Worm (Caenorhabditis elegans): ENCODE data around the gene C27D8.1.
"Not testable (repeated sequence)": the region's sequence is repeated elsewhere in the genome, so short reads cannot be mapped to it uniquely, and the experiment has no call there.

C27D8.1 gene

ce11 chrIV:12717531-12717930 lies at the start of gene C27D8.1:
Gene C27D8.1 (plus strand): TSS chrIV:12717831.
- TF ChIP-seq elt-2 (tag; optimal IDR thresholded peaks at IDR 0.05) (peak; percentile 30), tbx-2 (tag; optimal IDR thresholded peaks at IDR 0.05) (no peak), nhr-25 (tag; optimal IDR thresholded peaks at IDR 0.05) (no peak)

DNA sequence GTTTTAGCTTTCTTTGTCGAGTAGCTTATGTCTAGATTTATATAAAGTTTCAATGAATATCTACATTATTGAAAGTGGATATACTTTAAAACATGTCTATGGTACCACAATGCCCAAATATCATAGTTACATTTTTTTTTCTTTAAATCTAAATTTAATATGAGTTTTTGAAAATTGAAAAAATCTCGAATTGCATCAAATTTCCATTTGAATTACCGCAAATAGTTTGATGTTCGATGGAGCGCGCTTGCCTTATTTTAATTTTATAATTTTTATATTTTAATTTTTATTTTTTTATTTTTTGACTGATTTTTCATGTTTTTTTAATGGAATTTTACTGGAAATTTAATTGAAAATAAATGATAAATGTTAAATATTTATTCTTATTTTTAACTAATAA lies 42.9 kb upstream of the C27D8.1 start, which contains the start of gene T23B5.4:
Gene T23B5.4, plus strand, starts transcription at position 301 of the 400 bp plus-strand sequence.
- TF ChIP-seq ceh-16 (tag; optimal IDR thresholded peaks at IDR 0.05) (no peak), lin-15B (tag; optimal IDR thresholded peaks at IDR 0.05) (no peak), ZK546.5 (tag; optimal IDR thresholded peaks at IDR 0.05) (no peak), ztf-11 (tag; optimal IDR thresholded peaks at IDR 0.05) (no peak), lin-39 (tag; optimal IDR thresholded peaks at IDR 0.05) (no peak), aly-2 (tag; optimal IDR thresholded peaks at IDR 0.05) (no peak), nhr-76 (tag; optimal IDR thresholded peaks at IDR 0.05) (no peak), nhr-25 (tag; optimal IDR thresholded peaks at IDR 0.05) (no peak), pha-4 (tag; optimal IDR thresholded peaks at IDR 0.05) (no peak)

DNA sequence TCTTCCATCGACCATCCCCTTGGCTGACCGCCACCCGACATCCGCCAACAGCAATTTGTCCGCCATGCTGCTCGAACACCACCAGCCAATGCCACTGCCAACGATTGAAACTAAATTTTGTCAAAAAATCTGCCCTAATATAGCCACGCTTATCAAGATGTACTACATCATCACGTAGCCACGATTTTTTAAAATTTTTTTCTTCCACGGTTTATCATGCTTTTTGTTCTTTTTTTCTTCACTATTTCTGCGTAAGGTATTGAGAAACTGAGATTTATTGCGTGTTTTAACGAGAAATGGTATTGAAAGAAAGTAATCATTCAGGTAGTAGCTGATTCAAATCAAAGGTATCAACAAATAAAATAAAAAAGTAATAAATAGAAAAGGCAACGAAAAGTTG lies 40.5 kb upstream of the C27D8.1 start, which contains the start of gene T23B5.6:
Gene T23B5.6, minus strand, starts transcription at position 101 of the 400 bp plus-strand sequence.
- TF ChIP-seq fkh-10 (GFP tag; optimal IDR thresholded peaks at IDR 0.05); ama-1 (optimal IDR thresholded peaks at IDR 0.05); elt-3 (tag; optimal IDR thresholded peaks at IDR 0.05): not testable (repeated sequence)

- TF ChIP-seq fkh-10 (GFP tag; optimal IDR thresholded peaks at IDR 0.05) (no peak), nhr-23 (tag; optimal IDR thresholded peaks at IDR 0.05) (no peak), elt-3 (tag; optimal IDR thresholded peaks at IDR 0.05) (no peak), mml-1 (tag; optimal IDR thresholded peaks at IDR 0.05) (no peak), sea-2 (GFP tag; optimal IDR thresholded peaks at IDR 0.05) (no peak), jun-1 (tag; optimal IDR thresholded peaks at IDR 0.05) (no peak), lin-39 (tag; optimal IDR thresholded peaks at IDR 0.05) (peak; percentile 36), ceh-16 (tag; optimal IDR thresholded peaks at IDR 0.05) (no peak), mdl-1 (tag; optimal IDR thresholded peaks at IDR 0.05) (no peak), zag-1 (tag; optimal IDR thresholded peaks at IDR 0.05) (no peak), nhr-28 (tag; optimal IDR thresholded peaks at IDR 0.05) (no peak), nfya-1 (tag; optimal IDR thresholded peaks at IDR 0.05; ENCODE audit: insufficient read depth) (peak; percentile 36), pha-4 (tag; optimal IDR thresholded peaks at IDR 0.05) (no peak), hmg-11 (tag; optimal IDR thresholded peaks at IDR 0.05) (no peak), R02D3.7 (tag; optimal IDR thresholded peaks at IDR 0.05) (no peak), lin-15B (tag; optimal IDR thresholded peaks at IDR 0.05) (peak; percentile 54), daf-12 (tag; optimal IDR thresholded peaks at IDR 0.05) (no peak), snpc-4 (tag; optimal IDR thresholded peaks at IDR 0.05) (no peak)
Observed at ce11 chrIV:12684341-12684740, 33.3 kb upstream of the C27D8.1 start, which contains the start of gene prmt-9. Gene prmt-9 (minus strand): TSS chrIV:12684378.

- TF ChIP-seq nhr-23 (tag; optimal IDR thresholded peaks at IDR 0.05) (no peak), nhr-77 (tag; optimal IDR thresholded peaks at IDR 0.05) (no peak), sea-2 (GFP tag; optimal IDR thresholded peaks at IDR 0.05) (no peak), eor-1 (tag; optimal IDR thresholded peaks at IDR 0.05) (no peak), lin-15B (tag; optimal IDR thresholded peaks at IDR 0.05) (no peak), ztf-11 (tag; optimal IDR thresholded peaks at IDR 0.05) (no peak), daf-12 (tag; optimal IDR thresholded peaks at IDR 0.05) (no peak), lsy-12 (tag; optimal IDR thresholded peaks at IDR 0.05) (no peak), zag-1 (tag; optimal IDR thresholded peaks at IDR 0.05) (no peak), ceh-16 (tag; optimal IDR thresholded peaks at IDR 0.05) (no peak), nfya-1 (tag; optimal IDR thresholded peaks at IDR 0.05; ENCODE audit: insufficient read depth) (no peak), elt-3 (tag; optimal IDR thresholded peaks at IDR 0.05) (no peak), R02D3.7 (tag; optimal IDR thresholded peaks at IDR 0.05) (no peak), unc-39 (tag; optimal IDR thresholded peaks at IDR 0.05) (no peak)
Observed at ce11 chrIV:12684826-12685594, 32.6 kb upstream of the C27D8.1 start.

DNA sequence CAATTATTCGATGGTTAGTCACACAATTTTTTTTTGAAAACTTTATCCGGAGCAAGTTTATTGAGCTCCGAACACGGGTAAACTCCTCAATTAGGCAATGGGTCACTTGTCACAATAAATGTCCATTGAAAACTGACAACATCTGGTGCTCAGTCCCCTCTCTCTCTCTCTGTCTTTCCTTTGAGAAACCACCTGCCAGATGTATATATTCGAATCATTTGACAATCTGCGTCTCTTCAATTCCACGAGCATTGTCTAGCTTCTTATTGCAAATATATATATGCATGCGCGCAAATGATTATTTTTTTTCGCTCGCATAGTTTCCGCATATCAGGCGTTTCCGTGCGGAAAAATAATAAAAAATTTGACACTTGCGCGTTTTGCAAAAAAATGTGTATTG lies 31.8 kb upstream of the C27D8.1 start:
- TF ChIP-seq elt-2 (tag; optimal IDR thresholded peaks at IDR 0.05), result no peak
- no peak for TF ChIP-seq lin-15B (tag; optimal IDR thresholded peaks at IDR 0.05)
- no peak for TF ChIP-seq hmg-11 (tag; optimal IDR thresholded peaks at IDR 0.05)
- TF ChIP-seq tbx-2 (tag; optimal IDR thresholded peaks at IDR 0.05), result no peak
- TF ChIP-seq nhr-67 (tag; optimal IDR thresholded peaks at IDR 0.05), result no peak
- no peak for TF ChIP-seq jun-1 (tag; optimal IDR thresholded peaks at IDR 0.05)
- TF ChIP-seq skn-1 (tag; optimal IDR thresholded peaks at IDR 0.05), result no peak
